Worm (Caenorhabditis elegans) whole organism, early embryonic: Measurements from ENCODE around the gene str-160.

ENCODE experiments used
- ama-1 ChIP-seq: fragments of 150-350 bp; optimal IDR thresholded peaks from 2 replicates; lab custom pipeline; 2014
- ceh-36 ChIP-seq: sonication (generic microtip); optimal IDR thresholded peaks from 2 replicates; lab custom pipeline; 2016; ENCODE audit warnings: missing genetic modification characterization, inconsistent platforms, missing compliant biosample characterization
- flt-1 ChIP-seq: fragments of 200-800 bp; sonication (Bioruptor generic); IDR thresholded peaks from 2 replicates; pipeline ENCODE4 v1.3.6; 2022; ENCODE audit warnings: missing genetic modification characterization, missing compliant biosample characterization
- hmg-4 ChIP-seq: fragments of 200-800 bp; sonication (Bioruptor generic); optimal IDR thresholded peaks from 2 replicates; lab custom pipeline; 2018; ENCODE audit warnings: mild to moderate bottlenecking, missing genetic modification characterization, missing compliant biosample characterization
- hnd-1 ChIP-seq: sonication (generic microtip); optimal IDR thresholded peaks from 2 replicates; lab custom pipeline; 2016; ENCODE audit warnings: missing genetic modification characterization, missing compliant biosample characterization
- tbx-37 ChIP-seq: fragments of 200-800 bp; sonication (Bioruptor generic); conservative IDR thresholded peaks from 2 replicates; pipeline ENCODE4 v1.3.6; 2022; ENCODE audit warnings: missing genetic modification reagents, missing genetic modification characterization, missing compliant biosample characterization

- TF ChIP-seq tbx-37 (GFP tag; lab: Robert Waterston, UW): no peak
- no peak for TF ChIP-seq flt-1 (GFP tag; lab: Robert Waterston, UW)
- no peak for TF ChIP-seq hnd-1 (tag; lab: Kevin White, UChicago)
- TF ChIP-seq hmg-4 (GFP tag; lab: Kevin White, UChicago): no peak
- no peak for TF ChIP-seq ceh-36
- TF ChIP-seq ama-1 (lab: Kevin White, UChicago): no peak
Observed at ce11 chrV:1752496-1752895, 17.8 kb downstream of the str-160 start, which contains the start of gene ZK697.1.
